Worm (Caenorhabditis elegans) whole organism, young adult: ENCODE data around the gene coq-5.

Source experiments
- B0261.1 ChIP-seq: sonication (generic microtip); optimal IDR thresholded peaks from 2 replicates; lab custom pipeline; 2016; ENCODE audit warnings: mild to moderate bottlenecking, missing genetic modification characterization, moderate library complexity, missing compliant biosample characterization
- F10E7.11 ChIP-seq: sonication (generic microtip); optimal IDR thresholded peaks from 2 replicates; lab custom pipeline; 2017; ENCODE audit warnings: mild to moderate bottlenecking, missing genetic modification characterization, moderate library complexity, missing compliant biosample characterization
- F22D6.2 ChIP-seq: sonication (generic microtip); optimal IDR thresholded peaks from 2 replicates; lab custom pipeline; 2016; ENCODE audit warnings: mild to moderate bottlenecking, missing genetic modification characterization, missing compliant biosample characterization
- F33H1.4 ChIP-seq: fragments of 200-800 bp; sonication (Bioruptor generic); IDR thresholded peaks from 2 replicates; pipeline ENCODE4 v1.3.6; 2022; ENCODE audit warnings: missing genetic modification reagents, missing genetic modification characterization, missing compliant biosample characterization
- F39B2.1 ChIP-seq: fragments of 200-800 bp; sonication (Bioruptor generic); IDR thresholded peaks from 2 replicates; pipeline ENCODE4 v1.3.6; 2022; ENCODE audit warnings: missing genetic modification reagents, missing genetic modification characterization, missing compliant biosample characterization
- F57A8.1 ChIP-seq: fragments of 200-800 bp; sonication (Bioruptor generic); optimal IDR thresholded peaks from 2 replicates; lab custom pipeline; 2018; ENCODE audit warnings: mild to moderate bottlenecking, missing genetic modification characterization, moderate library complexity, missing compliant biosample characterization
- T07F8.4 ChIP-seq: sonication (generic microtip); optimal IDR thresholded peaks from 2 replicates; lab custom pipeline; 2016; ENCODE audit warnings: mild to moderate bottlenecking, missing genetic modification characterization, moderate library complexity, missing compliant biosample characterization
- T26A5.8 ChIP-seq: sonication (generic microtip); optimal IDR thresholded peaks from 2 replicates; lab custom pipeline; 2016; ENCODE audit warnings: missing genetic modification characterization, missing compliant biosample characterization
- Y53F4B.3 ChIP-seq: fragments of 200-800 bp; sonication (Bioruptor generic); IDR thresholded peaks from 2 replicates; pipeline ENCODE4 v1.3.6; 2022; ENCODE audit warnings: missing genetic modification reagents, missing genetic modification characterization, missing compliant biosample characterization
- Y56A3A.18 ChIP-seq: fragments of 200-800 bp; sonication (Bioruptor generic); IDR thresholded peaks from 2 replicates; pipeline ENCODE4 v1.3.6; 2022; ENCODE audit warnings: missing genetic modification reagents, missing genetic modification characterization, missing compliant biosample characterization
- Y95B8A.8 ChIP-seq: fragments of 200-800 bp; sonication (Bioruptor generic); IDR thresholded peaks from 2 replicates; pipeline ENCODE4 v1.3.6; 2022; ENCODE audit warnings: missing genetic modification reagents, missing genetic modification characterization, missing compliant biosample characterization
- ZK185.1 ChIP-seq: sonication (generic microtip); optimal IDR thresholded peaks from 2 replicates; lab custom pipeline; 2016; ENCODE audit warnings: mild to moderate bottlenecking, missing genetic modification characterization, missing compliant biosample characterization; ENCODE audit not compliant: poor library complexity, severe bottlenecking
- akir-1 ChIP-seq: fragments of 200-800 bp; sonication (Bioruptor generic); optimal IDR thresholded peaks from 2 replicates; lab custom pipeline; 2018; ENCODE audit warnings: mild to moderate bottlenecking, missing genetic modification characterization, moderate library complexity, missing compliant biosample characterization
- ama-1 ChIP-seq, 3 experiments: fragments of 150-350 bp in 1 of 3; sonication (generic microtip) in 2 of 3; optimal IDR thresholded peaks; 2 replicates each; lab custom pipeline; 2014 to 2018; ENCODE audit warnings: missing biosample characterization in 2 of 3, missing genetic modification characterization in 2 of 3, missing genetic modification reagents in 2 of 3
- aptf-2 ChIP-seq: fragments of 200-800 bp; sonication (Bioruptor generic); conservative IDR thresholded peaks from 2 replicates; pipeline ENCODE4 v1.3.6; 2022; ENCODE audit warnings: missing genetic modification reagents, missing genetic modification characterization, missing compliant biosample characterization
- aptf-3 ChIP-seq: fragments of 200-800 bp; sonication (Bioruptor generic); IDR thresholded peaks from 2 replicates; pipeline ENCODE4 v1.3.6; 2022; ENCODE audit warnings: missing genetic modification characterization, missing compliant biosample characterization
- attf-5 ChIP-seq: fragments of 200-800 bp; sonication (Bioruptor generic); optimal IDR thresholded peaks from 2 replicates; lab custom pipeline; 2018; ENCODE audit warnings: mild to moderate bottlenecking, missing genetic modification characterization, missing compliant biosample characterization
- attf-6 ChIP-seq: fragments of 200-800 bp; sonication (Bioruptor generic); IDR thresholded peaks from 2 replicates; pipeline ENCODE4 v1.3.6; 2022; ENCODE audit warnings: missing genetic modification reagents, missing genetic modification characterization, missing compliant biosample characterization
- bed-1 ChIP-seq: fragments of 200-800 bp; sonication (Bioruptor generic); IDR thresholded peaks from 2 replicates; pipeline ENCODE4 v1.3.6; 2022; ENCODE audit warnings: missing genetic modification reagents, missing genetic modification characterization, missing compliant biosample characterization
- bed-2 ChIP-seq: fragments of 200-800 bp; sonication (Bioruptor generic); IDR thresholded peaks from 2 replicates; pipeline ENCODE4 v1.3.6; 2022; ENCODE audit warnings: missing genetic modification reagents, missing genetic modification characterization, missing compliant biosample characterization
- cebp-1 ChIP-seq, 2 experiments: fragments of 200-800 bp in 1 of 2; sonication (Bioruptor generic) in 1 of 2; sonication (generic microtip) in 1 of 2; IDR thresholded peaks in 1 of 2; optimal IDR thresholded peaks in 1 of 2; 2 replicates each; pipeline versions ENCODE4 v1.3.6 to Lab custom; 2017 to 2022; ENCODE audit warnings: missing compliant biosample characterization in 2 of 2, missing genetic modification characterization in 2 of 2, mild to moderate bottlenecking in 1 of 2, missing genetic modification reagents in 1 of 2, moderate library complexity in 1 of 2
- cebp-2 ChIP-seq: fragments of 200-800 bp; sonication (Bioruptor generic); IDR thresholded peaks from 2 replicates; pipeline ENCODE4 v1.3.6; 2022; ENCODE audit warnings: missing genetic modification characterization, missing compliant biosample characterization
- ceh-100 ChIP-seq: fragments of 200-800 bp; sonication (Bioruptor generic); IDR thresholded peaks from 2 replicates; pipeline ENCODE4 v1.3.6; 2022; ENCODE audit warnings: missing genetic modification reagents, missing genetic modification characterization, missing compliant biosample characterization
- dpff-1 ChIP-seq: sonication (generic microtip); optimal IDR thresholded peaks from 2 replicates; lab custom pipeline; 2017; ENCODE audit warnings: mild to moderate bottlenecking, missing genetic modification characterization, missing compliant biosample characterization
- dpl-1 ChIP-seq: fragments of 150-350 bp; optimal IDR thresholded peaks from 2 replicates; lab custom pipeline; 2014; ENCODE audit warnings: missing biosample characterization, missing genetic modification reagents, missing genetic modification characterization
- efl-1 ChIP-seq: fragments of 150-350 bp; optimal IDR thresholded peaks from 2 replicates; lab custom pipeline; 2014; ENCODE audit warnings: missing biosample characterization, missing genetic modification reagents, missing genetic modification characterization
- egrh-3 ChIP-seq: fragments of 200-800 bp; sonication (Bioruptor generic); IDR thresholded peaks from 2 replicates; pipeline ENCODE4 v1.3.6; 2022; ENCODE audit warnings: missing genetic modification reagents, missing genetic modification characterization, missing compliant biosample characterization
- ekl-4 ChIP-seq: fragments of 200-800 bp; sonication (Bioruptor generic); IDR thresholded peaks from 2 replicates; pipeline ENCODE4 v1.3.6; 2022; ENCODE audit warnings: missing genetic modification reagents, missing genetic modification characterization, missing compliant biosample characterization
- ets-4 ChIP-seq: fragments of 200-800 bp; sonication (Bioruptor generic); optimal IDR thresholded peaks from 2 replicates; lab custom pipeline; 2018; ENCODE audit warnings: mild to moderate bottlenecking, missing genetic modification characterization, missing compliant biosample characterization
- gei-17 ChIP-seq: fragments of 200-800 bp; sonication (Bioruptor generic); optimal IDR thresholded peaks from 2 replicates; lab custom pipeline; 2018; ENCODE audit warnings: mild to moderate bottlenecking, missing genetic modification characterization, missing compliant biosample characterization
- hmg-1.2 ChIP-seq: fragments of 200-800 bp; sonication (Bioruptor generic); IDR thresholded peaks from 2 replicates; pipeline ENCODE4 v1.3.6; 2022; ENCODE audit warnings: missing genetic modification reagents, missing genetic modification characterization, missing compliant biosample characterization
- hrde-1 ChIP-seq: sonication (generic microtip); optimal IDR thresholded peaks from 2 replicates; lab custom pipeline; 2016; ENCODE audit warnings: missing genetic modification characterization, mild to moderate bottlenecking, missing compliant biosample characterization, moderate library complexity, missing genotype, missing genetic modification reagents, borderline replicate concordance
- let-526 ChIP-seq: fragments of 200-800 bp; sonication (Bioruptor generic); IDR thresholded peaks from 2 replicates; pipeline ENCODE4 v1.3.6; 2022; ENCODE audit warnings: missing genetic modification reagents, missing genetic modification characterization, missing compliant biosample characterization
- lsl-1 ChIP-seq: fragments of 200-800 bp; sonication (Bioruptor generic); optimal IDR thresholded peaks from 2 replicates; lab custom pipeline; 2018; ENCODE audit warnings: mild to moderate bottlenecking, missing genetic modification characterization, moderate library complexity, missing compliant biosample characterization
- nhr-179 ChIP-seq: sonication (generic microtip); optimal IDR thresholded peaks from 2 replicates; lab custom pipeline; 2016; ENCODE audit warnings: mild to moderate bottlenecking, missing genetic modification characterization, missing compliant biosample characterization
- nhr-80 ChIP-seq: sonication (generic microtip); optimal IDR thresholded peaks from 2 replicates; lab custom pipeline; 2016; ENCODE audit warnings: missing genetic modification characterization, missing compliant biosample characterization
- rcor-1 ChIP-seq: fragments of 200-800 bp; sonication (Bioruptor generic); IDR thresholded peaks from 2 replicates; pipeline ENCODE4 v1.3.6; 2022; ENCODE audit warnings: missing genetic modification reagents, missing genetic modification characterization, missing compliant biosample characterization
- repo-1 ChIP-seq: sonication (generic microtip); optimal IDR thresholded peaks from 2 replicates; lab custom pipeline; 2017; ENCODE audit warnings: mild to moderate bottlenecking, missing genetic modification characterization, missing compliant biosample characterization
- sdz-38 ChIP-seq: sonication (generic microtip); optimal IDR thresholded peaks from 2 replicates; lab custom pipeline; 2016; ENCODE audit warnings: missing genotype, missing genetic modification characterization, missing compliant biosample characterization
- somi-1 ChIP-seq: fragments of 200-800 bp; sonication (Bioruptor generic); optimal IDR thresholded peaks from 2 replicates; lab custom pipeline; 2018; ENCODE audit warnings: mild to moderate bottlenecking, missing genetic modification characterization, missing compliant biosample characterization
- sptf-2 ChIP-seq: fragments of 200-800 bp; sonication (Bioruptor generic); optimal IDR thresholded peaks from 2 replicates; lab custom pipeline; 2018; ENCODE audit warnings: mild to moderate bottlenecking, missing genetic modification characterization, missing compliant biosample characterization
- tlf-1 ChIP-seq: fragments of 200-800 bp; sonication (Bioruptor generic); optimal IDR thresholded peaks from 2 replicates; lab custom pipeline; 2018; ENCODE audit warnings: mild to moderate bottlenecking, missing genetic modification characterization, missing compliant biosample characterization
- unc-130 ChIP-seq: sonication (generic microtip); optimal IDR thresholded peaks from 2 replicates; lab custom pipeline; 2016; ENCODE audit warnings: missing genetic modification reagents, missing genetic modification characterization, missing compliant biosample characterization
- zim-3 ChIP-seq: sonication (generic microtip); optimal IDR thresholded peaks from 2 replicates; lab custom pipeline; 2017; ENCODE audit warnings: mild to moderate bottlenecking, missing genetic modification characterization, moderate library complexity, missing compliant biosample characterization
- ztf-22 ChIP-seq: fragments of 200-800 bp; sonication (Bioruptor generic); optimal IDR thresholded peaks from 2 replicates; lab custom pipeline; 2018; ENCODE audit warnings: mild to moderate bottlenecking, missing genetic modification characterization, moderate library complexity, missing compliant biosample characterization
- ztf-25 ChIP-seq: fragments of 200-800 bp; sonication (Bioruptor generic); IDR thresholded peaks from 2 replicates; pipeline ENCODE4 v1.3.6; 2022; ENCODE audit warnings: missing genetic modification reagents, missing genetic modification characterization, missing compliant biosample characterization
- ztf-28 ChIP-seq: fragments of 200-800 bp; sonication (Bioruptor generic); IDR thresholded peaks from 2 replicates; pipeline ENCODE4 v1.3.6; 2022; ENCODE audit warnings: missing genetic modification reagents, missing genetic modification characterization, missing compliant biosample characterization
- ztf-6 ChIP-seq: fragments of 200-800 bp; sonication (Bioruptor generic); IDR thresholded peaks from 2 replicates; pipeline ENCODE4 v1.3.6; 2022; ENCODE audit warnings: missing genetic modification reagents, missing genetic modification characterization, missing compliant biosample characterization

The coq-5 gene

DNA sequence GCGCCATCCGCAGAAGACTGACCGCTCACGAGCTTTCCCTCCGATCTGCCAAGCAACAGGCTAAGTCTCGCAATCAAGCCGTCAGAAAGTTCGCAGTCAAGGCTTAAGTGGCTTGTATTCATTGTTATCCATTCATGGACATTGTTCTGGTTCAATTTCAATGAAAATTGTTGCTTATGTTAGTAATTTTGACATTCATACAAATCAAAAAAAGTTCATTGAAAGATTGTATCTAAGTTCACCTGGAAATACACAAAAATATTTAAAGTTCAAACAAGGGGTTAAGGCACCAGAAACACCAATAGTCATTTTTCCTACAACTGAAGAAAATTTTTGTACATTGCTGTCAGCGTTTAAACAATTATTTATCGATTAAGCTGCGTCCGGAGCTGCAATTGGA, 2.8 kb downstream of the coq-5 start (continued):
- no peak for TF ChIP-seq Y53F4B.3 (GFP tag; lab: Robert Waterston, UW)
- TF ChIP-seq nhr-80 = no peak
- no peak for TF ChIP-seq F10E7.11 (tag; lab: Kevin White, UChicago)
- no peak for TF ChIP-seq ztf-22 (GFP tag; lab: Kevin White, UChicago)
- TF ChIP-seq ztf-25 (GFP tag; lab: Robert Waterston, UW) = no peak
- TF ChIP-seq efl-1 (GFP tag; lab: Kevin White, UChicago) = peak; percentile 14
- TF ChIP-seq somi-1 (GFP tag; lab: Kevin White, UChicago) = peak; percentile 12
- no peak for TF ChIP-seq dpl-1 (GFP tag; lab: Kevin White, UChicago)
- TF ChIP-seq sptf-2 (GFP tag; lab: Kevin White, UChicago) = no peak
- no peak for TF ChIP-seq egrh-3 (GFP tag; lab: Robert Waterston, UW)
- TF ChIP-seq nhr-179 (tag; lab: Kevin White, UChicago) = no peak
- TF ChIP-seq let-526 = no peak
- TF ChIP-seq T26A5.8 (tag; lab: Kevin White, UChicago) = no peak
- TF ChIP-seq aptf-2 (GFP tag; lab: Robert Waterston, UW) = no peak
- peak; percentile 69; the same call in 1 of the 2 replicates for TF ChIP-seq Y95B8A.8 (GFP tag; lab: Robert Waterston, UW)
- TF ChIP-seq F22D6.2 = no peak
- TF ChIP-seq ets-4 (GFP tag; lab: Kevin White, UChicago) = no peak
- TF ChIP-seq ceh-100 (GFP tag; lab: Robert Waterston, UW) = peak; percentile 57
- peak; percentile 78 for TF ChIP-seq ekl-4 (GFP tag; lab: Robert Waterston, UW)
- TF ChIP-seq zim-3 (tag; lab: Kevin White, UChicago) = no peak
- no peak for TF ChIP-seq unc-130
- TF ChIP-seq sdz-38 (tag; lab: Kevin White, UChicago) = no peak
- no peak for TF ChIP-seq repo-1 (tag; lab: Kevin White, UChicago)
- TF ChIP-seq F39B2.1 (GFP tag; lab: Robert Waterston, UW) = peak; percentile 48; the same call in 1 of the 2 replicates
- no peak for TF ChIP-seq cebp-1 (GFP tag; IDR thresholded peaks at IDR 0.05; lab: Robert Waterston, UW)
- TF ChIP-seq cebp-1 (tag; optimal IDR thresholded peaks at IDR 0.05; lab: Kevin White, UChicago) = peak; percentile 19
- no peak for TF ChIP-seq cebp-2
- TF ChIP-seq dpff-1 (tag; lab: Kevin White, UChicago) = no peak
- TF ChIP-seq bed-2 (GFP tag; lab: Robert Waterston, UW) = no peak
- no peak for TF ChIP-seq attf-5
- TF ChIP-seq F33H1.4 (GFP tag; lab: Robert Waterston, UW) = 0 out of 2 replicates have a peak, but pooled peaks have one; percentile 24
- TF ChIP-seq hmg-1.2 = peak; percentile 20; the same call in 1 of the 2 replicates
- TF ChIP-seq ztf-6 (GFP tag; lab: Robert Waterston, UW) = no peak
- TF ChIP-seq ztf-28 (GFP tag; lab: Robert Waterston, UW) = no peak
- TF ChIP-seq hrde-1 (tag; lab: Kevin White, UChicago) = peak; percentile 76
- TF ChIP-seq ama-1 (optimal IDR thresholded peaks at IDR 0.05; lab: Kevin White, UChicago) = no peak
- peak in 1 of 2 experiments; percentile 88 for TF ChIP-seq ama-1 (GFP tag; optimal IDR thresholded peaks at IDR 0.05; lab: Kevin White, UChicago)
- TF ChIP-seq T07F8.4 = no peak
- TF ChIP-seq lsl-1 (GFP tag; lab: Kevin White, UChicago) = peak; percentile 49
- TF ChIP-seq ZK185.1 (tag; lab: Kevin White, UChicago) = no peak
- no peak for TF ChIP-seq gei-17 (GFP tag; lab: Kevin White, UChicago)
- peak; percentile 61 for TF ChIP-seq rcor-1
- no peak for TF ChIP-seq bed-1 (GFP tag; lab: Robert Waterston, UW)
- TF ChIP-seq aptf-3 (GFP tag; lab: Robert Waterston, UW) = no peak
- no peak for TF ChIP-seq F57A8.1 (GFP tag; lab: Kevin White, UChicago)
- TF ChIP-seq tlf-1 (GFP tag; lab: Kevin White, UChicago) = peak; percentile 64
- TF ChIP-seq Y56A3A.18 (GFP tag; lab: Robert Waterston, UW) = 0 out of 2 replicates have a peak, but pooled peaks have one; percentile 46
- peak; percentile 79; the same call in 1 of the 2 replicates for TF ChIP-seq attf-6
- TF ChIP-seq B0261.1 (tag; lab: Kevin White, UChicago) = no peak
- no peak for TF ChIP-seq akir-1 (GFP tag; lab: Kevin White, UChicago)
